Worm (Caenorhabditis elegans) whole organism, L3 larva: ENCODE measurements around the gene R05D3.8.

Experiments used
- R02D3.7 ChIP-seq: fragments of 150-350 bp; optimal IDR thresholded peaks from 2 replicates; lab custom pipeline; 2014; ENCODE audit warnings: missing biosample characterization, missing genetic modification characterization
- ZK546.5 ChIP-seq: sonication (generic microtip); optimal IDR thresholded peaks from 2 replicates; lab custom pipeline; 2017; ENCODE audit warnings: missing biosample characterization, missing genetic modification characterization
- aly-2 ChIP-seq: fragments of 150-350 bp; optimal IDR thresholded peaks from 2 replicates; lab custom pipeline; 2014; ENCODE audit warnings: missing biosample characterization, missing genetic modification characterization
- ama-1 ChIP-seq: fragments of 150-350 bp; optimal IDR thresholded peaks from 2 replicates; lab custom pipeline; 2018
- ceh-28 ChIP-seq: fragments of 150-350 bp; optimal IDR thresholded peaks from 2 replicates; lab custom pipeline; 2014; ENCODE audit warnings: missing biosample characterization, missing genetic modification reagents, missing genetic modification characterization
- ceh-82 ChIP-seq: fragments of 150-350 bp; optimal IDR thresholded peaks from 2 replicates; lab custom pipeline; 2014; ENCODE audit warnings: missing biosample characterization, missing genetic modification characterization
- egl-5 ChIP-seq: fragments of 150-350 bp; optimal IDR thresholded peaks from 2 replicates; lab custom pipeline; 2017; ENCODE audit warnings: missing biosample characterization, missing genetic modification reagents, missing genetic modification characterization, inconsistent platforms
- elt-1 ChIP-seq: fragments of 150-350 bp; optimal IDR thresholded peaks from 2 replicates; lab custom pipeline; 2014; ENCODE audit warnings: missing biosample characterization, missing genetic modification characterization
- elt-2 ChIP-seq: sonication (generic microtip); optimal IDR thresholded peaks from 2 replicates; lab custom pipeline; 2016; ENCODE audit warnings: missing genetic modification reagents, mild to moderate bottlenecking, missing genetic modification characterization, missing compliant biosample characterization
- elt-3 ChIP-seq, 3 experiments: fragments of 150-350 bp in 1 of 3; sonication (generic microtip) in 2 of 3; optimal IDR thresholded peaks; 2 replicates in 2 of 3; 4 replicates in 1 of 3; lab custom pipeline; 2014 to 2017; ENCODE audit warnings: missing biosample characterization in 3 of 3, missing genetic modification characterization in 3 of 3
- eor-1 ChIP-seq, 2 experiments: fragments of 150-350 bp; optimal IDR thresholded peaks; 2 replicates each; lab custom pipeline; 2014 to 2018; ENCODE audit warnings: missing biosample characterization in 2 of 2, missing genetic modification characterization in 2 of 2
- fkh-10 ChIP-seq: sonication (generic microtip); optimal IDR thresholded peaks from 2 replicates; lab custom pipeline; 2017; ENCODE audit warnings: missing biosample characterization, missing genetic modification reagents, missing genetic modification characterization
- fkh-2 ChIP-seq: fragments of 150-350 bp; optimal IDR thresholded peaks from 2 replicates; lab custom pipeline; 2014; ENCODE audit warnings: missing biosample characterization, missing genetic modification reagents, missing genetic modification characterization
- fos-1 ChIP-seq: fragments of 150-350 bp; optimal IDR thresholded peaks from 2 replicates; lab custom pipeline; 2014; ENCODE audit warnings: missing biosample characterization, missing genetic modification characterization
- hmg-11 ChIP-seq: sonication (generic microtip); optimal IDR thresholded peaks from 2 replicates; lab custom pipeline; 2016; ENCODE audit warnings: missing genetic modification characterization, missing compliant biosample characterization
- jun-1 ChIP-seq: fragments of 150-350 bp; optimal IDR thresholded peaks from 2 replicates; lab custom pipeline; 2014; ENCODE audit warnings: missing biosample characterization, missing genetic modification reagents, missing genetic modification characterization
- lin-15B ChIP-seq: fragments of 150-350 bp; optimal IDR thresholded peaks from 2 replicates; lab custom pipeline; 2014; ENCODE audit warnings: missing biosample characterization, missing genetic modification characterization
- lin-39 ChIP-seq: fragments of 150-350 bp; optimal IDR thresholded peaks from 2 replicates; lab custom pipeline; 2018; ENCODE audit warnings: missing biosample characterization, missing genetic modification reagents, missing genetic modification characterization
- lsy-12 ChIP-seq: sonication (generic microtip); optimal IDR thresholded peaks from 2 replicates; lab custom pipeline; 2016; ENCODE audit warnings: mild to moderate bottlenecking, missing genetic modification characterization, missing compliant biosample characterization
- mdl-1 ChIP-seq: fragments of 150-350 bp; optimal IDR thresholded peaks from 2 replicates; lab custom pipeline; 2014; ENCODE audit warnings: missing biosample characterization, missing genetic modification characterization
- nfya-1 ChIP-seq: sonication (generic microtip); optimal IDR thresholded peaks from 2 replicates; lab custom pipeline; 2017; ENCODE audit warnings: missing genetic modification characterization, mild to moderate bottlenecking, missing compliant biosample characterization, antibody characterized with exemption, moderate library complexity; ENCODE audit not compliant: insufficient read depth
- nhr-12 ChIP-seq: fragments of 150-350 bp; optimal IDR thresholded peaks from 2 replicates; lab custom pipeline; 2014; ENCODE audit warnings: missing biosample characterization, missing genetic modification characterization
- nhr-23 ChIP-seq: fragments of 150-350 bp; optimal IDR thresholded peaks from 2 replicates; lab custom pipeline; 2014; ENCODE audit warnings: missing biosample characterization, missing genetic modification reagents, missing genetic modification characterization
- nhr-237 ChIP-seq: fragments of 150-350 bp; optimal IDR thresholded peaks from 2 replicates; lab custom pipeline; 2014; ENCODE audit warnings: missing biosample characterization, missing genetic modification characterization
- nhr-25 ChIP-seq: sonication (generic microtip); optimal IDR thresholded peaks from 2 replicates; lab custom pipeline; 2017; ENCODE audit warnings: missing biosample characterization, missing genetic modification characterization
- nhr-67 ChIP-seq: fragments of 150-350 bp; optimal IDR thresholded peaks from 2 replicates; lab custom pipeline; 2014; ENCODE audit warnings: missing biosample characterization, missing genetic modification characterization
- nhr-76 ChIP-seq: fragments of 150-350 bp; sonication (generic microtip); optimal IDR thresholded peaks from 5 replicates; lab custom pipeline; 2014; ENCODE audit warnings: missing biosample characterization, missing genetic modification characterization
- nhr-77 ChIP-seq: fragments of 150-350 bp; optimal IDR thresholded peaks from 2 replicates; lab custom pipeline; 2014; ENCODE audit warnings: missing biosample characterization, missing genetic modification characterization
- pha-4 ChIP-seq: fragments of 150-350 bp; optimal IDR thresholded peaks from 2 replicates; lab custom pipeline; 2014; ENCODE audit warnings: missing biosample characterization, missing genetic modification reagents, missing genetic modification characterization
- pqm-1 ChIP-seq: fragments of 150-350 bp; optimal IDR thresholded peaks from 2 replicates; lab custom pipeline; 2017; ENCODE audit warnings: missing biosample characterization, missing genetic modification characterization, inconsistent platforms
- skn-1 ChIP-seq: fragments of 150-350 bp; optimal IDR thresholded peaks from 2 replicates; lab custom pipeline; 2014; ENCODE audit warnings: missing biosample characterization, missing genetic modification characterization
- snpc-4 ChIP-seq: fragments of 150-350 bp; optimal IDR thresholded peaks from 2 replicates; lab custom pipeline; 2014; ENCODE audit warnings: missing biosample characterization, missing genetic modification characterization
- tbx-2 ChIP-seq: sonication (generic microtip); optimal IDR thresholded peaks from 2 replicates; lab custom pipeline; 2016; ENCODE audit warnings: mild to moderate bottlenecking, missing genetic modification characterization, missing compliant biosample characterization
- unc-39 ChIP-seq: sonication (generic microtip); optimal IDR thresholded peaks from 4 replicates; lab custom pipeline; 2017; ENCODE audit warnings: missing biosample characterization, missing genetic modification characterization
- zag-1 ChIP-seq: fragments of 150-350 bp; optimal IDR thresholded peaks from 2 replicates; lab custom pipeline; 2014; ENCODE audit warnings: missing biosample characterization, missing genetic modification characterization
- ztf-4 ChIP-seq: fragments of 150-350 bp; optimal IDR thresholded peaks from 2 replicates; lab custom pipeline; 2014; ENCODE audit warnings: missing biosample characterization, missing genetic modification characterization

Gene R05D3.8

ce11 chrIII:8331779-8332178 lies 26.3 kb downstream of the R05D3.8 start, which contains the start of the genes mrps-18A and ZC262.2:
Gene mrps-18A (minus strand): TSS chrIII:8331919.
Gene ZC262.2 (plus strand): TSS chrIII:8332062.
- peak; percentile 14 for TF ChIP-seq lin-15B
- no peak for TF ChIP-seq elt-1 (tag; lab: Kevin White, UChicago)
- TF ChIP-seq lin-39 (tag; lab: Kevin White, UChicago) = no peak
- peak; percentile 63 for TF ChIP-seq pha-4 (tag; lab: Kevin White, UChicago)
- TF ChIP-seq ceh-82 (tag; lab: Kevin White, UChicago) = no peak
- TF ChIP-seq nfya-1 (tag; lab: Kevin White, UChicago) = peak; percentile 76
- no peak for TF ChIP-seq ztf-4 (tag; lab: Kevin White, UChicago)
- TF ChIP-seq unc-39 (tag; lab: Kevin White, UChicago) = no peak
- TF ChIP-seq fos-1 (tag; lab: Kevin White, UChicago) = no peak
- TF ChIP-seq zag-1 = no peak
- TF ChIP-seq R02D3.7 (tag; lab: Kevin White, UChicago) = no peak
- TF ChIP-seq snpc-4 (tag; lab: Kevin White, UChicago) = no peak
- no peak for TF ChIP-seq lsy-12 (tag; lab: Kevin White, UChicago)
- peak; percentile 5 for TF ChIP-seq nhr-23 (tag; lab: Kevin White, UChicago)
- TF ChIP-seq elt-2 = no peak
- TF ChIP-seq jun-1 (tag; lab: Kevin White, UChicago) = no peak
- TF ChIP-seq nhr-77 (tag; lab: Kevin White, UChicago) = no peak
- TF ChIP-seq aly-2 (tag; lab: Kevin White, UChicago) = no peak
- TF ChIP-seq skn-1 (tag; lab: Kevin White, UChicago) = no peak
- TF ChIP-seq ama-1 (lab: Kevin White, UChicago) = no peak
- no peak for TF ChIP-seq tbx-2 (tag; lab: Kevin White, UChicago)
- no peak for TF ChIP-seq nhr-67 (tag; lab: Kevin White, UChicago)
- no peak for TF ChIP-seq elt-3 (tag; optimal IDR thresholded peaks at IDR 0.05; lab: Kevin White, UChicago)
- no peak for TF ChIP-seq mdl-1 (tag; lab: Kevin White, UChicago)
- TF ChIP-seq nhr-237 = no peak
- TF ChIP-seq hmg-11 (tag; lab: Kevin White, UChicago) = no peak
- TF ChIP-seq, all 47 proteins: peak for 4

- TF ChIP-seq fkh-10 (GFP tag; lab: Kevin White, UChicago) = no peak
Measured at ce11 chrIII:8331211-8331610, 26.9 kb downstream of the R05D3.8 start, which contains the start of gene iglr-2. Gene iglr-2 (minus strand): TSS chrIII:8331311.

- TF ChIP-seq elt-2 (peak; percentile 91), pqm-1 (tag; lab: Kevin White, UChicago) (peak; percentile 70), nhr-25 (tag; lab: Kevin White, UChicago) (no peak), nhr-67 (tag; lab: Kevin White, UChicago) (no peak), ceh-28 (peak; percentile 24), jun-1 (tag; lab: Kevin White, UChicago) (peak; percentile 38), pha-4 (tag; lab: Kevin White, UChicago) (peak; percentile 49)
Measured at ce11 chrIII:8325574-8326513, 32.3 kb downstream of the R05D3.8 start, which contains the start of gene ZC262.13. Gene ZC262.13 (plus strand): TSS chrIII:8326214.

ce11 chrIII:8324412-8324811 lies 33.7 kb downstream of the R05D3.8 start, which contains the start of gene F10E9.12:
Gene F10E9.12 (plus strand): TSS chrIII:8324542.
- TF ChIP-seq unc-39 (tag; lab: Kevin White, UChicago) (no peak), nhr-67 (tag; lab: Kevin White, UChicago) (no peak), ceh-82 (tag; lab: Kevin White, UChicago) (no peak), ama-1 (lab: Kevin White, UChicago) (no peak), eor-1 (tag; optimal IDR thresholded peaks at IDR 0.05; lab: Kevin White, UChicago) (no peak), fkh-10 (GFP tag; lab: Kevin White, UChicago) (no peak), fkh-2 (tag; lab: Kevin White, UChicago) (no peak), zag-1 (no peak), pqm-1 (tag; lab: Kevin White, UChicago) (peak; percentile 43), elt-2 (peak; percentile 74), pha-4 (tag; lab: Kevin White, UChicago) (peak; percentile 5), nhr-12 (tag; lab: Kevin White, UChicago) (no peak), jun-1 (tag; lab: Kevin White, UChicago) (no peak), nhr-76 (tag; lab: Kevin White, UChicago) (no peak), ZK546.5 (tag; lab: Kevin White, UChicago) (no peak), ztf-4 (tag; lab: Kevin White, UChicago) (no peak), egl-5 (tag; lab: Kevin White, UChicago) (no peak), ceh-28 (no peak)
- TF ChIP-seq, all 47 proteins: peak for 3
